Fruit fly (Drosophila melanogaster) whole organism, embryonic: ENCODE data around the gene CG31988.
A peak's percentile ranks its signal among the peaks of the same experiment; 100 is the strongest.

ENCODE experiments used
- Ada2b ChIP-seq: fragments of 200-800 bp; sonication (Bioruptor generic); IDR thresholded peaks from 2 replicates; pipeline ENCODE4 v1.3.6; 2022; ENCODE audit warnings: missing biosample characterization, missing genetic modification characterization
- Atf3 ChIP-seq: fragments of 200-800 bp; sonication (Bioruptor generic); optimal IDR thresholded peaks from 3 replicates; lab custom pipeline; 2016; ENCODE audit warnings: missing biosample characterization, missing genetic modification characterization
- Bgb ChIP-seq: fragments of 200-800 bp; sonication (Bioruptor generic); IDR thresholded peaks from 2 replicates; pipeline ENCODE4 v1.3.6; 2022; ENCODE audit warnings: missing biosample characterization, missing genetic modification characterization; ENCODE audit not compliant: partially characterized antibody
- BtbVII ChIP-seq: fragments of 200-800 bp; sonication (Bioruptor generic); optimal IDR thresholded peaks from 3 replicates; lab custom pipeline; 2017; ENCODE audit warnings: missing biosample characterization, mild to moderate bottlenecking, missing genetic modification characterization
- Bteb2 ChIP-seq: fragments of 200-800 bp; sonication (Bioruptor generic); optimal IDR thresholded peaks from 2 replicates; lab custom pipeline; 2016; ENCODE audit warnings: missing biosample characterization, missing genetic modification characterization
- CG11456 ChIP-seq: fragments of 200-800 bp; sonication (Bioruptor generic); IDR thresholded peaks from 3 replicates; pipeline ENCODE4 v1.3.6; 2022; ENCODE audit warnings: missing biosample characterization, missing genetic modification characterization
- CG12659 ChIP-seq: fragments of 200-800 bp; sonication (Bioruptor generic); optimal IDR thresholded peaks from 3 replicates; lab custom pipeline; 2017; ENCODE audit warnings: mild to moderate bottlenecking, missing biosample characterization, missing genetic modification reagents, missing genetic modification characterization
- CG12942 ChIP-seq: fragments of 200-800 bp; sonication (Bioruptor generic); optimal IDR thresholded peaks from 3 replicates; lab custom pipeline; 2016; ENCODE audit warnings: missing biosample characterization, missing genetic modification characterization
- CG13894 ChIP-seq: fragments of 200-800 bp; sonication (Bioruptor generic); optimal IDR thresholded peaks from 3 replicates; lab custom pipeline; 2018; ENCODE audit warnings: missing biosample characterization, mild to moderate bottlenecking, missing genetic modification characterization, moderate library complexity
- CG14014 ChIP-seq: fragments of 200-800 bp; sonication (Bioruptor generic); IDR thresholded peaks from 2 replicates; pipeline ENCODE4 v1.3.6; 2022; ENCODE audit warnings: missing biosample characterization, missing genetic modification characterization
- CG15011 ChIP-seq: fragments of 200-800 bp; sonication (Bioruptor generic); optimal IDR thresholded peaks from 3 replicates; lab custom pipeline; 2018; ENCODE audit warnings: missing biosample characterization, mild to moderate bottlenecking, missing genetic modification characterization
- CG15479 ChIP-seq: fragments of 200-800 bp; sonication (Bioruptor generic); optimal IDR thresholded peaks from 3 replicates; lab custom pipeline; 2019; ENCODE audit warnings: missing biosample characterization, mild to moderate bottlenecking, missing genetic modification characterization, moderate library complexity
- CG16863 ChIP-seq: fragments of 200-800 bp; sonication (Bioruptor generic); optimal IDR thresholded peaks from 3 replicates; lab custom pipeline; 2016; ENCODE audit warnings: missing biosample characterization, missing genetic modification characterization
- CG17912 ChIP-seq: fragments of 200-800 bp; sonication (Bioruptor generic); optimal IDR thresholded peaks from 2 replicates; lab custom pipeline; 2018; ENCODE audit warnings: missing biosample characterization, mild to moderate bottlenecking, missing genetic modification characterization
- CG1792 ChIP-seq: fragments of 200-800 bp; sonication (Bioruptor generic); optimal IDR thresholded peaks from 2 replicates; lab custom pipeline; 2016; ENCODE audit warnings: missing biosample characterization, missing genetic modification characterization
- CG18476 ChIP-seq: fragments of 200-800 bp; sonication (Bioruptor generic); optimal IDR thresholded peaks from 2 replicates; lab custom pipeline; 2016; ENCODE audit warnings: missing biosample characterization, mild to moderate bottlenecking, missing genetic modification characterization
- CG2116 ChIP-seq: fragments of 200-800 bp; sonication (Bioruptor generic); optimal IDR thresholded peaks from 3 replicates; lab custom pipeline; 2018; ENCODE audit warnings: missing biosample characterization, mild to moderate bottlenecking, missing genetic modification characterization
- CG33213 ChIP-seq: fragments of 200-800 bp; sonication (Bioruptor generic); optimal IDR thresholded peaks from 3 replicates; lab custom pipeline; 2016; ENCODE audit warnings: missing biosample characterization, missing genetic modification characterization
- CG43689 ChIP-seq: fragments of 200-800 bp; sonication (Bioruptor generic); IDR thresholded peaks from 2 replicates; pipeline ENCODE4 v1.3.6; 2022; ENCODE audit warnings: missing biosample characterization, missing genetic modification characterization
- CG4617 ChIP-seq: fragments of 200-800 bp; sonication (Bioruptor generic); optimal IDR thresholded peaks from 3 replicates; lab custom pipeline; 2016; ENCODE audit warnings: missing biosample characterization, missing genetic modification characterization, borderline replicate concordance
- CG4730 ChIP-seq: fragments of 200-800 bp; sonication (Bioruptor generic); IDR thresholded peaks from 2 replicates; pipeline ENCODE4 v1.3.6; 2022; ENCODE audit warnings: missing biosample characterization, missing genetic modification characterization
- CG4854 ChIP-seq: fragments of 200-800 bp; sonication (Bioruptor generic); optimal IDR thresholded peaks from 2 replicates; lab custom pipeline; 2016; ENCODE audit warnings: missing biosample characterization, missing genetic modification characterization, inconsistent platforms
- CG5953 ChIP-seq: fragments of 200-800 bp; sonication (Bioruptor generic); IDR thresholded peaks from 2 replicates; pipeline ENCODE4 v1.3.6; 2022; ENCODE audit warnings: missing biosample characterization, missing genetic modification characterization
- CG6654 ChIP-seq: fragments of 200-800 bp; sonication (Bioruptor generic); optimal IDR thresholded peaks from 2 replicates; lab custom pipeline; 2017; ENCODE audit warnings: missing biosample characterization, mild to moderate bottlenecking, missing genetic modification characterization
- CG7357 ChIP-seq: fragments of 200-800 bp; sonication (Bioruptor generic); IDR thresholded peaks from 3 replicates; pipeline ENCODE4 v1.3.6; 2022; ENCODE audit warnings: missing biosample characterization, missing genetic modification characterization
- CG7745 ChIP-seq: fragments of 200-800 bp; sonication (Bioruptor generic); optimal IDR thresholded peaks from 2 replicates; lab custom pipeline; 2018; ENCODE audit warnings: missing biosample characterization, mild to moderate bottlenecking, missing genetic modification characterization, moderate library complexity
- CG7928 ChIP-seq: fragments of 200-800 bp; sonication (Bioruptor generic); optimal IDR thresholded peaks from 2 replicates; lab custom pipeline; 2017; ENCODE audit warnings: missing biosample characterization, mild to moderate bottlenecking, missing genetic modification characterization
- CG8765 ChIP-seq: fragments of 200-800 bp; sonication (Bioruptor generic); IDR thresholded peaks from 2 replicates; pipeline ENCODE4 v1.3.6; 2022; ENCODE audit warnings: missing biosample characterization, missing genetic modification characterization
- Dek ChIP-seq: fragments of 200-800 bp; sonication (Bioruptor generic); optimal IDR thresholded peaks from 3 replicates; lab custom pipeline; 2019; ENCODE audit warnings: missing biosample characterization, mild to moderate bottlenecking, missing genetic modification characterization, moderate library complexity
- H2.0 ChIP-seq: fragments of 200-800 bp; sonication (Bioruptor generic); IDR thresholded peaks from 2 replicates; pipeline ENCODE4 v1.3.6; 2022; ENCODE audit warnings: missing biosample characterization, missing genetic modification characterization
- HmgZ ChIP-seq: fragments of 200-800 bp; sonication (Bioruptor generic); optimal IDR thresholded peaks from 2 replicates; lab custom pipeline; 2018; ENCODE audit warnings: missing biosample characterization, mild to moderate bottlenecking, missing genetic modification characterization
- Hmx ChIP-seq: fragments of 200-800 bp; sonication (Bioruptor generic); optimal IDR thresholded peaks from 2 replicates; lab custom pipeline; 2016; ENCODE audit warnings: missing biosample characterization, missing genetic modification characterization
- Hsf ChIP-seq: fragments of 200-800 bp; sonication (Bioruptor generic); optimal IDR thresholded peaks from 3 replicates; lab custom pipeline; 2016; ENCODE audit warnings: missing biosample characterization, missing genetic modification characterization
- Rfx ChIP-seq: fragments of 200-800 bp; sonication (Bioruptor generic); IDR thresholded peaks from 2 replicates; pipeline ENCODE4 v1.3.6; 2022; ENCODE audit warnings: missing biosample characterization, missing genetic modification characterization
- Spps ChIP-seq: fragments of 200-800 bp; sonication (Bioruptor generic); optimal IDR thresholded peaks from 2 replicates; lab custom pipeline; 2018; ENCODE audit warnings: missing biosample characterization, mild to moderate bottlenecking, missing genetic modification characterization
- Trl ChIP-seq, 3 experiments: fragments of >200 bp in 2 of 3; fragments of 200-800 bp in 1 of 3; sonication (Bioruptor generic) in 1 of 3; optimal IDR thresholded peaks; 2 replicates in 1 of 3; 3 replicates in 2 of 3; lab custom pipeline; 2016 to 2017; ENCODE audit warnings: missing biosample characterization in 1 of 3, missing genetic modification characterization in 1 of 3
- YL-1 ChIP-seq: fragments of 200-800 bp; sonication (Bioruptor generic); optimal IDR thresholded peaks from 3 replicates; lab custom pipeline; 2017; ENCODE audit warnings: missing biosample characterization, mild to moderate bottlenecking, missing genetic modification characterization
- ap ChIP-seq: fragments of 200-800 bp; sonication (Bioruptor generic); IDR thresholded peaks from 2 replicates; pipeline ENCODE4 v1.3.6; 2022; ENCODE audit warnings: missing biosample characterization, missing genetic modification characterization
- ash1 ChIP-seq: fragments of 200-800 bp; sonication (Bioruptor generic); optimal IDR thresholded peaks from 2 replicates; lab custom pipeline; 2018; ENCODE audit warnings: missing biosample characterization, mild to moderate bottlenecking, missing genetic modification characterization
- bigmax ChIP-seq: fragments of 200-800 bp; sonication (Bioruptor generic); optimal IDR thresholded peaks from 2 replicates; lab custom pipeline; 2018; ENCODE audit warnings: missing biosample characterization, mild to moderate bottlenecking, missing genetic modification characterization
- da ChIP-seq: fragments of 200-800 bp; sonication (Bioruptor generic); optimal IDR thresholded peaks from 2 replicates; lab custom pipeline; 2016; ENCODE audit warnings: missing biosample characterization, missing genetic modification characterization
- dmrt99B ChIP-seq: fragments of 200-800 bp; sonication (Bioruptor generic); optimal IDR thresholded peaks from 2 replicates; lab custom pipeline; 2018; ENCODE audit warnings: missing biosample characterization, mild to moderate bottlenecking, missing genetic modification characterization, moderate library complexity
- ewg ChIP-seq: fragments of 200-800 bp; sonication (Bioruptor generic); optimal IDR thresholded peaks from 3 replicates; lab custom pipeline; 2017; ENCODE audit warnings: mild to moderate bottlenecking, missing biosample characterization, missing genetic modification reagents, missing genetic modification characterization
- rib ChIP-seq: fragments of 200-800 bp; sonication (Bioruptor generic); IDR thresholded peaks from 2 replicates; pipeline ENCODE4 v1.3.6; 2022; ENCODE audit warnings: missing biosample characterization, missing genetic modification characterization
- slbo ChIP-seq: fragments of 200-800 bp; sonication (Bioruptor generic); IDR thresholded peaks from 2 replicates; pipeline ENCODE4 v1.3.6; 2022; ENCODE audit warnings: missing biosample characterization, missing genetic modification characterization
- slp2 ChIP-seq: fragments of 200-800 bp; sonication (Bioruptor generic); optimal IDR thresholded peaks from 2 replicates; lab custom pipeline; 2016; ENCODE audit warnings: missing biosample characterization, missing genetic modification characterization
- sqz ChIP-seq: fragments of 200-800 bp; sonication (Bioruptor generic); optimal IDR thresholded peaks from 3 replicates; lab custom pipeline; 2018; ENCODE audit warnings: missing biosample characterization, mild to moderate bottlenecking, missing genetic modification characterization
- vfl ChIP-seq: fragments of 200-800 bp; sonication (Bioruptor generic); optimal IDR thresholded peaks from 2 replicates; lab custom pipeline; 2016; ENCODE audit warnings: missing biosample characterization, missing genetic modification characterization
- z ChIP-seq: fragments of 200-800 bp; sonication (Bioruptor generic); IDR thresholded peaks from 3 replicates; pipeline ENCODE4 v1.3.6; 2022; ENCODE audit warnings: missing biosample characterization, missing genetic modification characterization

The CG31988 gene

dm6 chr2L:21156156-21157040, 46.2 kb downstream of the CG31988 start, which contains the start of the genes Mpp6 and E2f2 (continued):
- TF ChIP-seq ap (no peak), Spps (tag; lab: Kevin White, UChicago) (no peak), CG15011 (GFP tag; lab: Kevin White, UChicago) (no peak), CG43689 (no peak), CG16863 (GFP tag; lab: Kevin White, UChicago) (no peak), CG4730 (GFP tag; lab: Robert Waterston, UW) (no peak), CG4617 (GFP tag; lab: Kevin White, UChicago) (peak; percentile 4), dmrt99B (tag; lab: Kevin White, UChicago) (no peak), bigmax (GFP tag; lab: Kevin White, UChicago) (no peak), Bteb2 (GFP tag; lab: Kevin White, UChicago) (peak; percentile 16), Rfx (GFP tag; lab: Robert Waterston, UW) (peak; percentile 86), Hsf (GFP tag; lab: Kevin White, UChicago) (peak; percentile 24), HmgZ (tag; lab: Kevin White, UChicago) (peak; percentile 43), CG1792 (GFP tag; lab: Kevin White, UChicago) (no peak), Dek (tag; lab: Kevin White, UChicago) (no peak), CG18476 (no peak), CG8765 (no peak), CG15479 (GFP tag; lab: Kevin White, UChicago) (no peak), CG2116 (GFP tag; lab: Kevin White, UChicago) (peak; percentile 62), Atf3 (GFP tag; lab: Kevin White, UChicago) (no peak), CG17912 (no peak), Hmx (no peak), rib (GFP tag; lab: Robert Waterston, UW) (no peak), Bgb (GFP tag; lab: Robert Waterston, UW) (peak; percentile 89), CG14014 (GFP tag; lab: Robert Waterston, UW) (0 out of 2 replicates have a peak, but pooled peaks have one; percentile 9), ewg (peak; percentile 93), CG7357 (GFP tag; lab: Robert Waterston, UW) (no peak), CG6654 (GFP tag; lab: Kevin White, UChicago) (no peak), ash1 (GFP tag; lab: Kevin White, UChicago) (no peak), CG11456 (peak; percentile 59; the same call in 2 of the 3 replicates), vfl (peak; percentile 4), Ada2b (no peak), CG12659 (GFP tag; lab: Kevin White, UChicago) (peak; percentile 64), da (no peak), CG12942 (GFP tag; lab: Kevin White, UChicago) (peak; percentile 6), sqz (GFP tag; lab: Kevin White, UChicago) (peak; percentile 54), CG7928 (GFP tag; lab: Kevin White, UChicago) (no peak), CG4854 (GFP tag; lab: Kevin White, UChicago) (no peak), slp2 (GFP tag; lab: Kevin White, UChicago) (peak; percentile 0), CG13894 (tag; lab: Kevin White, UChicago) (no peak), Trl (optimal IDR thresholded peaks at IDR 0.05; lab: Kevin White, UChicago) (no peak), Trl (GFP tag; optimal IDR thresholded peaks at IDR 0.05; lab: Kevin White, UChicago) (no peak), H2.0 (GFP tag; lab: Robert Waterston, UW) (peak; percentile 15; the same call in 1 of the 2 replicates), BtbVII (GFP tag; lab: Kevin White, UChicago) (no peak), YL-1 (GFP tag; lab: Kevin White, UChicago) (peak; percentile 68), CG7745 (no peak), CG5953 (no peak), slbo (GFP tag; lab: Robert Waterston, UW) (peak; percentile 83), z (no peak), CG33213 (GFP tag; lab: Kevin White, UChicago) (no peak)
